Fruit fly (Drosophila melanogaster): ENCODE results near the gene bai.
A peak's percentile ranks its signal among the peaks of the same experiment; 100 is the strongest.

bai gene

dm6 chr3R:25064907-25065841 lies 26.0 kb downstream of the bai start, which contains the start of the genes veli and PQBP1 (continued):
- no peak for TF ChIP-seq Aef1 (GFP tag; IDR thresholded peaks at IDR 0.05)
- TF ChIP-seq CG14667 (GFP tag; IDR thresholded peaks at IDR 0.05) = no peak
- no peak for TF ChIP-seq dmrt11E (tag; optimal IDR thresholded peaks at IDR 0.05)
- no peak for TF ChIP-seq D19A (tag; optimal IDR thresholded peaks at IDR 0.05)
- TF ChIP-seq row (GFP tag; IDR thresholded peaks at IDR 0.05) = peak; percentile 73
- no peak for TF ChIP-seq Fer1 (GFP tag; optimal IDR thresholded peaks at IDR 0.05)
- TF ChIP-seq Bdp1 (GFP tag; optimal IDR thresholded peaks at IDR 0.05) = no peak
- no peak for TF ChIP-seq CG31224 (GFP tag; IDR thresholded peaks at IDR 0.05)
- TF ChIP-seq ttk (GFP tag; IDR thresholded peaks at IDR 0.05) = no peak
- no peak for TF ChIP-seq CHES-1-like (GFP tag; optimal IDR thresholded peaks at IDR 0.05)
- TF ChIP-seq CG7357 (GFP tag; IDR thresholded peaks at IDR 0.05) = no peak
- no peak for TF ChIP-seq CG1024 (GFP tag; IDR thresholded peaks at IDR 0.05)
- no peak for TF ChIP-seq CG5180 (GFP tag; optimal IDR thresholded peaks at IDR 0.05)
- no peak for TF ChIP-seq Hmr (GFP tag; optimal IDR thresholded peaks at IDR 0.05)
- no peak for TF ChIP-seq CG6689 (GFP tag; IDR thresholded peaks at IDR 0.05)
- TF ChIP-seq CG6791 (GFP tag; IDR thresholded peaks at IDR 0.05; ENCODE audit: partially characterized antibody) = no peak
- TF ChIP-seq YL-1 (GFP tag; optimal IDR thresholded peaks at IDR 0.05) = peak; percentile 12
- no peak for TF ChIP-seq toy (GFP tag; IDR thresholded peaks at IDR 0.05)
- no peak for TF ChIP-seq CG1529 (GFP tag; optimal IDR thresholded peaks at IDR 0.05)
- peak; percentile 85 for TF ChIP-seq trem (tag; optimal IDR thresholded peaks at IDR 0.05)
- TF ChIP-seq chif (GFP tag; optimal IDR thresholded peaks at IDR 0.05) = no peak
- no peak for TF ChIP-seq klu (GFP tag; IDR thresholded peaks at IDR 0.05)
- no peak for TF ChIP-seq zf30C (GFP tag; optimal IDR thresholded peaks at IDR 0.05)
- no peak for TF ChIP-seq mirr (GFP tag; optimal IDR thresholded peaks at IDR 0.05)
- TF ChIP-seq mam (GFP tag; optimal IDR thresholded peaks at IDR 0.05) = no peak
- TF ChIP-seq stwl (tag; optimal IDR thresholded peaks at IDR 0.05) = peak; percentile 36
- no peak for TF ChIP-seq CG10565 (GFP tag; optimal IDR thresholded peaks at IDR 0.05)
- TF ChIP-seq CG8281 (tag; optimal IDR thresholded peaks at IDR 0.05) = no peak
- no peak for TF ChIP-seq CG11398 (GFP tag; optimal IDR thresholded peaks at IDR 0.05)
- TF ChIP-seq Atf3 (GFP tag; optimal IDR thresholded peaks at IDR 0.05) = no peak
- TF ChIP-seq CG34422 (GFP tag; IDR thresholded peaks at IDR 0.05) = peak; percentile 6; the same call in 1 of the 3 replicates
- TF ChIP-seq CG15269 (tag; optimal IDR thresholded peaks at IDR 0.05) = no peak
- no peak for TF ChIP-seq shn (GFP tag; optimal IDR thresholded peaks at IDR 0.05)
- TF ChIP-seq dmrt99B (tag; optimal IDR thresholded peaks at IDR 0.05) = no peak
- TF ChIP-seq sug (tag; optimal IDR thresholded peaks at IDR 0.05) = no peak
- no peak for TF ChIP-seq Oli (tag; optimal IDR thresholded peaks at IDR 0.05)
- TF ChIP-seq CG10959 (GFP tag; IDR thresholded peaks at IDR 0.05) = no peak
- no peak for TF ChIP-seq Spps (tag; optimal IDR thresholded peaks at IDR 0.05)
- TF ChIP-seq CG12942 (GFP tag; optimal IDR thresholded peaks at IDR 0.05) = no peak
- no peak for TF ChIP-seq CG9437 (GFP tag; optimal IDR thresholded peaks at IDR 0.05)
- no peak for TF ChIP-seq CG8388 (GFP tag; optimal IDR thresholded peaks at IDR 0.05)
- TF ChIP-seq Side (GFP tag; optimal IDR thresholded peaks at IDR 0.05) = no peak
- no peak for TF ChIP-seq CG11456 (GFP tag; IDR thresholded peaks at IDR 0.05)
- no peak for TF ChIP-seq sna (GFP tag; IDR thresholded peaks at IDR 0.05; ENCODE audit: partially characterized antibody)
- TF ChIP-seq Sry-β (GFP tag; optimal IDR thresholded peaks at IDR 0.05) = no peak
- no peak for TF ChIP-seq yki (optimal IDR thresholded peaks at IDR 0.05)
- TF ChIP-seq Dll (GFP tag; IDR thresholded peaks at IDR 0.05; ENCODE audit: partially characterized antibody) = peak; percentile 33; the same call in 2 of the 4 replicates
- no peak for TF ChIP-seq CG31388 (GFP tag; optimal IDR thresholded peaks at IDR 0.05)
- no peak for TF ChIP-seq dati (GFP tag; IDR thresholded peaks at IDR 0.05)
- TF ChIP-seq Hr3 (GFP tag; optimal IDR thresholded peaks at IDR 0.05) = no peak

Data from whole organism, embryonic.